Worm (Caenorhabditis elegans): ENCODE measurements around the gene ham-2.
A peak's percentile ranks its signal among the peaks of the same experiment; 100 is the strongest.

ham-2 gene

ce11 chrX:4554385-4554784 is at the start of gene ham-2:
Gene ham-2, plus strand, starts transcription at chrX:4554685.
- no peak for TF ChIP-seq bed-3 (GFP tag; optimal IDR thresholded peaks at IDR 0.05)
- TF ChIP-seq nhr-12 (tag; optimal IDR thresholded peaks at IDR 0.05), result no peak
- no peak for TF ChIP-seq sem-2 (GFP tag; optimal IDR thresholded peaks at IDR 0.05)
- no peak for TF ChIP-seq tbx-8 (GFP tag; optimal IDR thresholded peaks at IDR 0.05)
- no peak for TF ChIP-seq drap-1 (GFP tag; optimal IDR thresholded peaks at IDR 0.05)
- no peak for TF ChIP-seq M03D4.4 (tag; optimal IDR thresholded peaks at IDR 0.05)
- no peak for TF ChIP-seq nhr-76 (tag; optimal IDR thresholded peaks at IDR 0.05)
- no peak for TF ChIP-seq elt-1 (tag; optimal IDR thresholded peaks at IDR 0.05; ENCODE audit: borderline replicate concordance, insufficient read depth)
- no peak for TF ChIP-seq zip-8 (tag; optimal IDR thresholded peaks at IDR 0.05)
- no peak for TF ChIP-seq elt-3 (tag; optimal IDR thresholded peaks at IDR 0.05)
- no peak for TF ChIP-seq pha-4 (tag; optimal IDR thresholded peaks at IDR 0.05)
- TF ChIP-seq ztf-11 (tag; optimal IDR thresholded peaks at IDR 0.05), result no peak
- no peak for TF ChIP-seq sptf-1 (tag; optimal IDR thresholded peaks at IDR 0.05)
- no peak for TF ChIP-seq ceh-39 (tag; optimal IDR thresholded peaks at IDR 0.05)

- TF ChIP-seq flh-1 (GFP tag; optimal IDR thresholded peaks at IDR 0.05), result no peak
- no peak for TF ChIP-seq mep-1 (tag; optimal IDR thresholded peaks at IDR 0.05)
Measured at ce11 chrX:4507122-4507681, 47.3 kb upstream of the ham-2 start.

ce11 chrX:4508209-4508608 is 46.3 kb upstream of the ham-2 start, which contains the start of gene rhi-1:
Gene rhi-1, plus strand, starts transcription at chrX:4508509.
- TF ChIP-seq nhr-76 (tag; optimal IDR thresholded peaks at IDR 0.05) (no peak), pha-4 (tag; optimal IDR thresholded peaks at IDR 0.05) (no peak), bed-3 (GFP tag; optimal IDR thresholded peaks at IDR 0.05) (no peak), ceh-43 (GFP tag; optimal IDR thresholded peaks at IDR 0.05) (no peak), ces-1 (GFP tag; optimal IDR thresholded peaks at IDR 0.05) (no peak), nhr-237 (tag; optimal IDR thresholded peaks at IDR 0.05) (no peak), sptf-1 (tag; optimal IDR thresholded peaks at IDR 0.05) (no peak), cnd-1 (tag; optimal IDR thresholded peaks at IDR 0.05) (no peak), snpc-4 (tag; optimal IDR thresholded peaks at IDR 0.05) (no peak)

- TF ChIP-seq unc-120 (tag; optimal IDR thresholded peaks at IDR 0.05; ENCODE audit: poor library complexity, severe bottlenecking), result no peak
- peak; percentile 3 for TF ChIP-seq mls-2 (tag; optimal IDR thresholded peaks at IDR 0.05)
- TF ChIP-seq ham-2 (GFP tag; optimal IDR thresholded peaks at IDR 0.05), result peak; percentile 86
- TF ChIP-seq drap-1 (GFP tag; optimal IDR thresholded peaks at IDR 0.05), result no peak
- TF ChIP-seq pha-4 (tag; optimal IDR thresholded peaks at IDR 0.05), result peak; percentile 20
- peak; percentile 18 for TF ChIP-seq ces-1 (GFP tag; optimal IDR thresholded peaks at IDR 0.05)
- TF ChIP-seq lin-13 (tag; optimal IDR thresholded peaks at IDR 0.05), result no peak
- peak; percentile 30 for TF ChIP-seq cnd-1 (tag; optimal IDR thresholded peaks at IDR 0.05)
- TF ChIP-seq sptf-1 (tag; optimal IDR thresholded peaks at IDR 0.05), result peak; percentile 38
- TF ChIP-seq lin-32 (GFP tag; optimal IDR thresholded peaks at IDR 0.05), result peak; percentile 85
Measured at ce11 chrX:4513657-4514143, 40.8 kb upstream of the ham-2 start, which contains the start of gene spr-3. Gene spr-3, plus strand, starts transcription at chrX:4514093.

- TF ChIP-seq elt-3 (tag; optimal IDR thresholded peaks at IDR 0.05) (no peak), ces-1 (GFP tag; optimal IDR thresholded peaks at IDR 0.05) (peak; percentile 53), ceh-43 (GFP tag; optimal IDR thresholded peaks at IDR 0.05) (no peak), nhr-12 (tag; optimal IDR thresholded peaks at IDR 0.05) (no peak)
Measured at ce11 chrX:4516758-4517157, 37.7 kb upstream of the ham-2 start.

- no peak for TF ChIP-seq cnd-1 (tag; optimal IDR thresholded peaks at IDR 0.05)
- no peak for TF ChIP-seq ceh-43 (GFP tag; optimal IDR thresholded peaks at IDR 0.05)
- no peak for TF ChIP-seq drap-1 (GFP tag; optimal IDR thresholded peaks at IDR 0.05)
- no peak for TF ChIP-seq snpc-4 (tag; optimal IDR thresholded peaks at IDR 0.05)
- TF ChIP-seq sem-2 (GFP tag; optimal IDR thresholded peaks at IDR 0.05), result no peak
Measured at ce11 chrX:4519968-4520367, 34.5 kb upstream of the ham-2 start.

- TF ChIP-seq ces-1 (GFP tag; optimal IDR thresholded peaks at IDR 0.05), result peak; percentile 55
- TF ChIP-seq hlh-1 (tag; optimal IDR thresholded peaks at IDR 0.05), result no peak
Measured at ce11 chrX:4521166-4521565, 33.3 kb upstream of the ham-2 start.

Data from whole organism, mixed stage, embryonic.